Fruit fly (Drosophila melanogaster): ENCODE data around the gene v.

Gene v

DNA sequence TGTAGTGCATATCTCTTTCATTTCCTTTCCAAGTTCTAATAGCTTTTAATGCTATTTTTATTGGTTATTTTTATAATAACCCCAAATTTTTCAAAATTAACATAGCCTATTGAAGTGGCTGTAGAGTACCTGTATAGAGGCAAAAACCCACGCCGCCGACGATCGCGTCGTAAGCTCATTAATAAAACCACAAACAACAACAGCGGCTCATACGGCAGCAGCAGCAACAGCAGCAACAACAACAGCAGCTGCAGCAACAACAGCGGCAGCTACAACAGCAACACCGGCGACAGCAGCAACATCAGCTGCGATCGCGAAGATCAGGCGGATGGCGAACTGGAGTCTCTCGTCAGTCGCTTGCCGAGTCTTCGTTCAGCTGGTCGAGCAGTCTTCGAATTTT lies 3.3 kb downstream of the v start, which contains the start of gene CG2145:
TSS of gene CG2145 (plus strand) at position 290 of the 400 bp plus-strand sequence.
- TF ChIP-seq CG10669 (GFP tag; optimal IDR thresholded peaks at IDR 0.05) (peak; percentile 23), CG34406 (GFP tag; optimal IDR thresholded peaks at IDR 0.05) (peak; percentile 1), fkh (GFP tag; optimal IDR thresholded peaks at IDR 0.05) (no peak), topi (GFP tag; optimal IDR thresholded peaks at IDR 0.05) (peak; percentile 56), CG6808 (GFP tag; optimal IDR thresholded peaks at IDR 0.05) (no peak), Gug (GFP tag; IDR thresholded peaks at IDR 0.05) (peak; percentile 41; the same call in 1 of the 2 replicates), achi (GFP tag; optimal IDR thresholded peaks at IDR 0.05) (no peak), CG15336 (GFP tag; IDR thresholded peaks at IDR 0.05) (peak; percentile 41; the same call in 1 of the 2 replicates), cyc (GFP tag; optimal IDR thresholded peaks at IDR 0.05) (peak; percentile 19), CG8632 (GFP tag; optimal IDR thresholded peaks at IDR 0.05) (peak; percentile 34), salr (GFP tag; optimal IDR thresholded peaks at IDR 0.05) (no peak), CG9139 (GFP tag; optimal IDR thresholded peaks at IDR 0.05) (no peak), CG10631 (GFP tag; optimal IDR thresholded peaks at IDR 0.05) (peak; percentile 4), Ets96B (tag; optimal IDR thresholded peaks at IDR 0.05) (peak; percentile 25), Eip78C (GFP tag) (peak; percentile 71), dac (GFP tag; optimal IDR thresholded peaks at IDR 0.05) (no peak), CG7368 (GFP tag; optimal IDR thresholded peaks at IDR 0.05) (no peak), ss (GFP tag; optimal IDR thresholded peaks at IDR 0.05) (peak; percentile 17 to 61), Smox (GFP tag; optimal IDR thresholded peaks at IDR 0.05) (peak; percentile 43), net (GFP tag; optimal IDR thresholded peaks at IDR 0.05) (peak; percentile 38), svp (GFP tag) (peak; percentile 85), Hr4 (GFP tag; optimal IDR thresholded peaks at IDR 0.05) (peak; percentile 22), spab (GFP tag; optimal IDR thresholded peaks at IDR 0.05) (no peak), CG6792 (GFP tag; optimal IDR thresholded peaks at IDR 0.05) (peak; percentile 38), Blimp-1 (GFP tag; optimal IDR thresholded peaks at IDR 0.05) (no peak), CG32006 (GFP tag; optimal IDR thresholded peaks at IDR 0.05) (peak; percentile 26), pdm3 (GFP tag; optimal IDR thresholded peaks at IDR 0.05) (peak; percentile 48), Hr38 (GFP tag; optimal IDR thresholded peaks at IDR 0.05) (no peak), fd85E (GFP tag; optimal IDR thresholded peaks at IDR 0.05) (peak; percentile 87), Eip75B (GFP tag; optimal IDR thresholded peaks at IDR 0.05) (peak; percentile 26), esn (GFP tag; optimal IDR thresholded peaks at IDR 0.05) (peak; percentile 49), CG31627 (GFP tag; optimal IDR thresholded peaks at IDR 0.05) (peak; percentile 2), eg (GFP tag; IDR thresholded peaks at IDR 0.05) (peak; percentile 74; the same call in 1 of the 3 replicates), vri (GFP tag; optimal IDR thresholded peaks at IDR 0.05) (peak; percentile 56), Sox102F (GFP tag; optimal IDR thresholded peaks at IDR 0.05) (peak; percentile 78), CG6854 (GFP tag; optimal IDR thresholded peaks at IDR 0.05) (peak; percentile 53), Eip93F (GFP tag; optimal IDR thresholded peaks at IDR 0.05) (peak; percentile 85), OdsH (GFP tag; optimal IDR thresholded peaks at IDR 0.05) (peak; percentile 14), Hr39 (GFP tag; optimal IDR thresholded peaks at IDR 0.05) (peak; percentile 13), CG6163 (GFP tag; IDR thresholded peaks at IDR 0.05) (peak; percentile 88), CG1621 (tag; optimal IDR thresholded peaks at IDR 0.05) (peak; percentile 12), Ets21C (GFP tag; optimal IDR thresholded peaks at IDR 0.05) (peak; percentile 17), CG4318 (GFP tag; optimal IDR thresholded peaks at IDR 0.05) (no peak), fd59A (GFP tag; optimal IDR thresholded peaks at IDR 0.05) (no peak), Met (GFP tag; optimal IDR thresholded peaks at IDR 0.05) (peak; percentile 41), lz (GFP tag; optimal IDR thresholded peaks at IDR 0.05) (peak; percentile 30), CG16779 (tag; optimal IDR thresholded peaks at IDR 0.05) (peak; percentile 35), CG8119 (GFP tag; IDR thresholded peaks at IDR 0.05) (peak; percentile 31; the same call in 1 of the 3 replicates), CG3919 (GFP tag; optimal IDR thresholded peaks at IDR 0.05) (peak; percentile 75), Sox14 (GFP tag; optimal IDR thresholded peaks at IDR 0.05) (no peak), dsx (GFP tag; optimal IDR thresholded peaks at IDR 0.05; ENCODE audit: poor library complexity, severe bottlenecking) (peak; percentile 39), CG3032 (tag; optimal IDR thresholded peaks at IDR 0.05) (peak; percentile 9)
